Worm (Caenorhabditis elegans): ENCODE data around the gene K07C5.2.

DNA sequence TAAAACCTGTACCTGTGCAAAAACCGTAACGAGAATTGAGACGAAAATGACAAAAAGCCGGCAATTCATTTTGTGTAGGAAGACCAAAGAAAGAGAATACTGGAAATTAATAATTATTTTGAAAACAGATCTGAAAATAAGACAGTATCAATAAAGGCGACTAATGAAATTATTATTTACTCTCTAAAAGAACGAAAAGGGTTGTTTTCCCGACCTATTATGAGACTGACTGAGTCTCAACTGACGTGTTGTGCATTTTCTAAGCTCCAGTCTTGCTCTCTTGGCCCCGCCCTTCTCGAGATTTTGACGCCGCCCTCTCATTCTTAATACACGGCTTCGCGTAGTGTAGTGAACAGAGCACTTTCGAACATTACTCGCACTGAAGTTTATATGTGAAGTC is 10.8 kb downstream of the K07C5.2 start, which contains the start of gene K07C5.9:
- no peak for TF ChIP-seq che-1 (tag; optimal IDR thresholded peaks at IDR 0.05)
- no peak for TF ChIP-seq Y22D7AL.16 (tag; optimal IDR thresholded peaks at IDR 0.05)
- TF ChIP-seq ceh-22 (tag; optimal IDR thresholded peaks at IDR 0.05) = no peak
- no peak for TF ChIP-seq pha-4 (tag; optimal IDR thresholded peaks at IDR 0.05)
- TF ChIP-seq nhr-11 (tag; optimal IDR thresholded peaks at IDR 0.05) = no peak
- TF ChIP-seq ama-1 (optimal IDR thresholded peaks at IDR 0.05) = no peak
- TF ChIP-seq dve-1 (tag; optimal IDR thresholded peaks at IDR 0.05) = no peak
- no peak for TF ChIP-seq fax-1 (tag; optimal IDR thresholded peaks at IDR 0.05)
- no peak for TF ChIP-seq elt-2 (tag; optimal IDR thresholded peaks at IDR 0.05)
- no peak for TF ChIP-seq sdc-2 (tag; optimal IDR thresholded peaks at IDR 0.05)
- TF ChIP-seq mec-3 (tag; optimal IDR thresholded peaks at IDR 0.05; ENCODE audit: borderline replicate concordance) = no peak
- no peak for TF ChIP-seq pha-2 (tag; optimal IDR thresholded peaks at IDR 0.05)

Measured in whole organism, late embryonic.